Fruit fly (Drosophila melanogaster) whole organism, embryonic: ENCODE data around the gene VhaAC45RP.

ENCODE experiments used
- Atf-2 ChIP-seq: fragments of 200-800 bp; sonication (Bioruptor generic); optimal IDR thresholded peaks from 2 replicates; lab custom pipeline; 2016; ENCODE audit warnings: missing biosample characterization, missing genetic modification characterization
- CG11504 ChIP-seq: fragments of 200-800 bp; sonication (Bioruptor generic); optimal IDR thresholded peaks from 3 replicates; lab custom pipeline; 2019; ENCODE audit warnings: missing biosample characterization, mild to moderate bottlenecking, missing genetic modification characterization, moderate library complexity
- CG11696 ChIP-seq: fragments of 200-800 bp; sonication (Bioruptor generic); IDR thresholded peaks from 2 replicates; pipeline ENCODE4 v1.3.6; 2022; ENCODE audit warnings: missing biosample characterization, missing genetic modification characterization
- CG12155 ChIP-seq: fragments of 200-800 bp; sonication (Bioruptor generic); optimal IDR thresholded peaks from 3 replicates; lab custom pipeline; 2016; ENCODE audit warnings: missing biosample characterization, missing genetic modification characterization
- CG13424 ChIP-seq: fragments of 200-800 bp; sonication (Bioruptor generic); optimal IDR thresholded peaks from 2 replicates; lab custom pipeline; 2019; ENCODE audit warnings: missing biosample characterization, mild to moderate bottlenecking, missing genetic modification characterization, moderate library complexity
- CG13775 ChIP-seq: fragments of 200-800 bp; sonication (Bioruptor generic); optimal IDR thresholded peaks from 3 replicates; lab custom pipeline; 2017; ENCODE audit warnings: missing biosample characterization, mild to moderate bottlenecking, missing genetic modification characterization
- CG1603 ChIP-seq: fragments of 200-800 bp; sonication (Bioruptor generic); optimal IDR thresholded peaks from 2 replicates; lab custom pipeline; 2019; ENCODE audit warnings: missing biosample characterization, mild to moderate bottlenecking, missing genetic modification characterization, moderate library complexity
- CG16815 ChIP-seq: fragments of 200-800 bp; sonication (Bioruptor generic); optimal IDR thresholded peaks from 3 replicates; lab custom pipeline; 2017; ENCODE audit warnings: missing biosample characterization, mild to moderate bottlenecking, missing genetic modification characterization
- CG16863 ChIP-seq: fragments of 200-800 bp; sonication (Bioruptor generic); optimal IDR thresholded peaks from 3 replicates; lab custom pipeline; 2016; ENCODE audit warnings: missing biosample characterization, missing genetic modification characterization
- CG17612 ChIP-seq: fragments of 200-800 bp; sonication (Bioruptor generic); IDR thresholded peaks from 2 replicates; pipeline ENCODE4 v1.3.6; 2022; ENCODE audit warnings: missing biosample characterization, missing genetic modification characterization
- CG31224 ChIP-seq: fragments of 200-800 bp; sonication (Bioruptor generic); IDR thresholded peaks from 2 replicates; pipeline ENCODE4 v1.3.6; 2022; ENCODE audit warnings: missing biosample characterization, missing genetic modification characterization
- CG7556 ChIP-seq: fragments of 200-800 bp; sonication (Bioruptor generic); optimal IDR thresholded peaks from 2 replicates; lab custom pipeline; 2017; ENCODE audit warnings: missing biosample characterization, mild to moderate bottlenecking, missing genetic modification characterization
- CG7786 ChIP-seq: fragments of 200-800 bp; sonication (Bioruptor generic); optimal IDR thresholded peaks from 2 replicates; lab custom pipeline; 2016; ENCODE audit warnings: missing biosample characterization, missing genetic modification characterization
- CG7963 ChIP-seq: fragments of 200-800 bp; sonication (Bioruptor generic); IDR thresholded peaks from 3 replicates; pipeline ENCODE4 v1.3.6; 2022; ENCODE audit warnings: missing biosample characterization, missing genetic modification characterization; ENCODE audit not compliant: partially characterized antibody
- CG8359 ChIP-seq: fragments of 200-800 bp; sonication (Bioruptor generic); optimal IDR thresholded peaks from 2 replicates; lab custom pipeline; 2017; ENCODE audit warnings: missing biosample characterization, mild to moderate bottlenecking, missing genetic modification characterization, borderline replicate concordance
- CG8388 ChIP-seq: fragments of 200-800 bp; sonication (Bioruptor generic); optimal IDR thresholded peaks from 2 replicates; lab custom pipeline; 2019; ENCODE audit warnings: missing biosample characterization, mild to moderate bottlenecking, missing genetic modification characterization, moderate library complexity
- CG9727 ChIP-seq: fragments of 200-800 bp; sonication (Bioruptor generic); optimal IDR thresholded peaks from 3 replicates; lab custom pipeline; 2017; ENCODE audit warnings: missing biosample characterization, mild to moderate bottlenecking, missing genetic modification characterization
- Ets65A ChIP-seq: fragments of 200-800 bp; sonication (Bioruptor generic); peaks from one replicate; lab custom pipeline; 2016; ENCODE audit warnings: missing biosample characterization, missing genetic modification characterization
- Myb ChIP-seq: fragments of 200-800 bp; sonication (Bioruptor generic); optimal IDR thresholded peaks from 2 replicates; lab custom pipeline; 2016; ENCODE audit warnings: missing biosample characterization, missing genetic modification characterization
- Neu2 ChIP-seq: fragments of 200-800 bp; sonication (Bioruptor generic); optimal IDR thresholded peaks from 3 replicates; lab custom pipeline; 2016; ENCODE audit warnings: missing biosample characterization, missing genetic modification characterization, borderline replicate concordance
- PHDP ChIP-seq: fragments of 200-800 bp; sonication (Bioruptor generic); optimal IDR thresholded peaks from 3 replicates; lab custom pipeline; 2018; ENCODE audit warnings: missing biosample characterization, mild to moderate bottlenecking, missing genetic modification characterization, moderate library complexity
- Rfx ChIP-seq: fragments of 200-800 bp; sonication (Bioruptor generic); IDR thresholded peaks from 2 replicates; pipeline ENCODE4 v1.3.6; 2022; ENCODE audit warnings: missing biosample characterization, missing genetic modification characterization
- Six4 ChIP-seq: fragments of 200-800 bp; sonication (Bioruptor generic); optimal IDR thresholded peaks from 2 replicates; lab custom pipeline; 2016; ENCODE audit warnings: missing biosample characterization, missing genetic modification characterization
- Sox100B ChIP-seq: fragments of 200-800 bp; sonication (Bioruptor generic); optimal IDR thresholded peaks from 3 replicates; lab custom pipeline; 2018; ENCODE audit warnings: missing biosample characterization, mild to moderate bottlenecking, missing genetic modification characterization
- Sox102F ChIP-seq: fragments of 200-800 bp; sonication (Bioruptor generic); optimal IDR thresholded peaks from 2 replicates; lab custom pipeline; 2018; ENCODE audit warnings: missing biosample characterization, mild to moderate bottlenecking, missing genetic modification characterization, moderate library complexity
- Xbp1 ChIP-seq: fragments of 200-800 bp; sonication (Bioruptor generic); optimal IDR thresholded peaks from 3 replicates; lab custom pipeline; 2016; ENCODE audit warnings: missing biosample characterization, mild to moderate bottlenecking, missing genetic modification characterization
- bbx ChIP-seq: fragments of 200-800 bp; sonication (Bioruptor generic); IDR thresholded peaks from 2 replicates; pipeline ENCODE4 v1.3.6; 2022; ENCODE audit warnings: missing biosample characterization, missing genetic modification characterization; ENCODE audit not compliant: partially characterized antibody
- bsh ChIP-seq, 2 experiments: fragments of 200-800 bp; sonication (Bioruptor generic); optimal IDR thresholded peaks; 2 replicates each; lab custom pipeline; 2017 to 2018; ENCODE audit warnings: mild to moderate bottlenecking in 2 of 2, missing biosample characterization in 2 of 2, missing genetic modification characterization in 2 of 2, moderate library complexity in 1 of 2
- chif ChIP-seq, 2 experiments: fragments of 200-800 bp; sonication (Bioruptor generic); optimal IDR thresholded peaks; 3 replicates each; lab custom pipeline; 2016; ENCODE audit warnings: missing biosample characterization in 2 of 2, missing genetic modification characterization in 2 of 2
- dmrt99B ChIP-seq: fragments of 200-800 bp; sonication (Bioruptor generic); optimal IDR thresholded peaks from 2 replicates; lab custom pipeline; 2018; ENCODE audit warnings: missing biosample characterization, mild to moderate bottlenecking, missing genetic modification characterization, moderate library complexity
- dpn ChIP-seq, 2 experiments: fragments of 200-800 bp; sonication (Bioruptor generic); optimal IDR thresholded peaks; 3 replicates each; lab custom pipeline; 2016; ENCODE audit warnings: missing biosample characterization in 2 of 2, missing genetic modification characterization in 2 of 2
- esg ChIP-seq: fragments of 200-800 bp; sonication (Bioruptor generic); conservative IDR thresholded peaks from 2 replicates; pipeline ENCODE4 v1.3.6; 2022; ENCODE audit warnings: missing biosample characterization, missing genetic modification characterization
- eyg ChIP-seq: fragments of 200-800 bp; sonication (Bioruptor generic); optimal IDR thresholded peaks from 3 replicates; lab custom pipeline; 2016; ENCODE audit warnings: missing biosample characterization, missing genetic modification characterization
- fru ChIP-seq: fragments of >200 bp; optimal IDR thresholded peaks from 2 replicates; lab custom pipeline; 2017
- fu2 ChIP-seq: fragments of 200-800 bp; sonication (Bioruptor generic); optimal IDR thresholded peaks from 2 replicates; lab custom pipeline; 2016; ENCODE audit warnings: missing biosample characterization, missing genetic modification characterization
- hbn ChIP-seq: fragments of 200-800 bp; sonication (Bioruptor generic); IDR thresholded peaks from 2 replicates; pipeline ENCODE4 v1.3.6; 2022; ENCODE audit warnings: missing biosample characterization, missing genetic modification characterization; ENCODE audit not compliant: partially characterized antibody
- hkb ChIP-seq, 2 experiments: fragments of 200-800 bp in 1 of 2; fragments of >200 bp in 1 of 2; sonication (Bioruptor generic) in 1 of 2; IDR thresholded peaks in 1 of 2; optimal IDR thresholded peaks in 1 of 2; 2 replicates each; pipeline versions ENCODE4 v1.3.6 to Lab custom; 2017 to 2022; ENCODE audit warnings: missing biosample characterization in 1 of 2, missing genetic modification characterization in 1 of 2
- inv ChIP-seq: fragments of 200-800 bp; sonication (Bioruptor generic); IDR thresholded peaks from 2 replicates; pipeline ENCODE4 v1.3.6; 2022; ENCODE audit warnings: missing biosample characterization, missing genetic modification characterization; ENCODE audit not compliant: partially characterized antibody
- mirr ChIP-seq: fragments of 200-800 bp; sonication (Bioruptor generic); optimal IDR thresholded peaks from 3 replicates; lab custom pipeline; 2018; ENCODE audit warnings: missing biosample characterization, mild to moderate bottlenecking, missing genetic modification characterization
- pb ChIP-seq: fragments of 200-800 bp; sonication (Bioruptor generic); optimal IDR thresholded peaks from 3 replicates; lab custom pipeline; 2016; ENCODE audit warnings: missing biosample characterization, missing genetic modification characterization
- pho ChIP-seq: fragments of 200-800 bp; sonication (Bioruptor generic); optimal IDR thresholded peaks from 2 replicates; lab custom pipeline; 2016; ENCODE audit warnings: missing biosample characterization, missing genetic modification characterization
- repo ChIP-seq: fragments of 200-800 bp; sonication (Bioruptor generic); optimal IDR thresholded peaks from 2 replicates; lab custom pipeline; 2016; ENCODE audit warnings: missing biosample characterization, missing genetic modification characterization
- rib ChIP-seq: fragments of 200-800 bp; sonication (Bioruptor generic); IDR thresholded peaks from 2 replicates; pipeline ENCODE4 v1.3.6; 2022; ENCODE audit warnings: missing biosample characterization, missing genetic modification characterization
- row ChIP-seq: fragments of 200-800 bp; sonication (Bioruptor generic); IDR thresholded peaks from 3 replicates; pipeline ENCODE4 v1.3.6; 2022; ENCODE audit warnings: missing biosample characterization, missing genetic modification characterization
- sens ChIP-seq: fragments of 200-800 bp; sonication (Bioruptor generic); peaks from one replicate; lab custom pipeline; 2016; ENCODE audit warnings: missing biosample characterization, missing genetic modification characterization
- shn ChIP-seq: fragments of 200-800 bp; sonication (Bioruptor generic); optimal IDR thresholded peaks from 3 replicates; lab custom pipeline; 2016; ENCODE audit warnings: missing biosample characterization, missing genetic modification characterization
- slp2 ChIP-seq: fragments of 200-800 bp; sonication (Bioruptor generic); optimal IDR thresholded peaks from 2 replicates; lab custom pipeline; 2016; ENCODE audit warnings: missing biosample characterization, missing genetic modification characterization
- stwl ChIP-seq: fragments of 200-800 bp; sonication (Bioruptor generic); optimal IDR thresholded peaks from 3 replicates; lab custom pipeline; 2018; ENCODE audit warnings: missing biosample characterization, mild to moderate bottlenecking, missing genetic modification characterization, moderate library complexity
- tup ChIP-seq: fragments of 200-800 bp; sonication (Bioruptor generic); optimal IDR thresholded peaks from 2 replicates; lab custom pipeline; 2016; ENCODE audit warnings: missing biosample characterization, mild to moderate bottlenecking, missing genetic modification characterization, moderate library complexity
- tx ChIP-seq: fragments of 200-800 bp; sonication (Bioruptor generic); optimal IDR thresholded peaks from 2 replicates; lab custom pipeline; 2016; ENCODE audit warnings: missing biosample characterization, missing genetic modification characterization

The VhaAC45RP gene

dm6 chr3R:30191462-30191874 lies 25.2 kb upstream of the VhaAC45RP start (continued):
- TF ChIP-seq CG7556 (peak; percentile 66), pho (GFP tag; lab: Kevin White, UChicago) (peak; percentile 43), PHDP (tag; lab: Kevin White, UChicago) (peak; percentile 23), Myb (GFP tag; lab: Kevin White, UChicago) (peak; percentile 18), Six4 (GFP tag; lab: Kevin White, UChicago) (no peak), bbx (GFP tag; lab: Robert Waterston, UW) (no peak), CG12155 (GFP tag; lab: Kevin White, UChicago) (peak; percentile 15), inv (no peak), Rfx (GFP tag; lab: Robert Waterston, UW) (0 out of 2 replicates have a peak, but pooled peaks have one; percentile 30), fru (lab: Kevin White, UChicago) (no peak), pb (GFP tag; lab: Kevin White, UChicago) (peak; percentile 47), repo (peak; percentile 30), Xbp1 (GFP tag; lab: Kevin White, UChicago) (peak; percentile 55), Sox100B (GFP tag; lab: Kevin White, UChicago) (peak; percentile 34), CG16815 (GFP tag; lab: Kevin White, UChicago) (peak; percentile 30), Sox102F (GFP tag; lab: Kevin White, UChicago) (peak; percentile 45), CG1603 (peak; percentile 34), CG13424 (tag; lab: Kevin White, UChicago) (peak; percentile 45), Ets65A (peak; percentile 97), CG9727 (GFP tag; lab: Kevin White, UChicago) (peak; percentile 47), CG7963 (GFP tag; lab: Robert Waterston, UW) (no peak), row (GFP tag; lab: Robert Waterston, UW) (peak; percentile 66), CG17612 (GFP tag; lab: Robert Waterston, UW) (no peak), CG11696 (GFP tag; lab: Robert Waterston, UW) (no peak), dmrt99B (tag; lab: Kevin White, UChicago) (peak; percentile 53), mirr (no peak), hbn (GFP tag; lab: Robert Waterston, UW) (no peak), slp2 (GFP tag; lab: Kevin White, UChicago) (peak; percentile 54), dpn (GFP tag; optimal IDR thresholded peaks at IDR 0.05; lab: Kevin White, UChicago) (peak in 1 of 2 experiments; percentile 55), tup (GFP tag; lab: Kevin White, UChicago) (no peak), CG11504 (tag; lab: Kevin White, UChicago) (peak; percentile 54), CG16863 (GFP tag; lab: Kevin White, UChicago) (peak; percentile 61), CG31224 (GFP tag; lab: Robert Waterston, UW) (0 out of 2 replicates have a peak, but pooled peaks have one; percentile 36), hkb (optimal IDR thresholded peaks at IDR 0.05; lab: Kevin White, UChicago) (no peak), hkb (GFP tag; IDR thresholded peaks at IDR 0.05; lab: Robert Waterston, UW) (no peak), esg (GFP tag; lab: Robert Waterston, UW) (0 out of 2 replicates have a peak, but pooled peaks have one; percentile 5), Atf-2 (GFP tag; lab: Kevin White, UChicago) (peak; percentile 37), CG8359 (GFP tag; lab: Kevin White, UChicago) (no peak), Neu2 (GFP tag; lab: Kevin White, UChicago) (no peak), tx (peak; percentile 35), rib (GFP tag; lab: Robert Waterston, UW) (no peak), bsh (GFP tag; optimal IDR thresholded peaks at IDR 0.05; lab: Kevin White, UChicago) (peak in 1 of 2 experiments; percentile 27), sens (GFP tag; lab: Kevin White, UChicago) (peak; percentile 94), fu2 (GFP tag; lab: Kevin White, UChicago) (peak; percentile 13), shn (peak; percentile 66), CG13775 (GFP tag; lab: Kevin White, UChicago) (no peak), stwl (tag; lab: Kevin White, UChicago) (no peak), CG8388 (peak; percentile 8), eyg (GFP tag; lab: Kevin White, UChicago) (peak; percentile 32), chif (GFP tag; optimal IDR thresholded peaks at IDR 0.05; lab: Kevin White, UChicago) (peak in 1 of 2 experiments; percentile 59), CG7786 (GFP tag; lab: Kevin White, UChicago) (peak; percentile 64)
